Fruit fly (Drosophila melanogaster) whole organism, adult: ENCODE data around the gene CG34247.

ENCODE experiments used
- CG11617 ChIP-seq: fragments of 200-800 bp; sonication (Bioruptor generic); optimal IDR thresholded peaks from 2 replicates; lab custom pipeline; 2017; ENCODE audit warnings: mild to moderate bottlenecking, missing biosample characterization, missing genetic modification reagents, missing genetic modification characterization
- CG12768 ChIP-seq: fragments of 200-800 bp; sonication (Bioruptor generic); optimal IDR thresholded peaks from 2 replicates; lab custom pipeline; 2017; ENCODE audit warnings: missing biosample characterization, missing genetic modification characterization, mild to moderate bottlenecking, moderate library complexity, missing genetic modification reagents
- CG14711 ChIP-seq: fragments of 200-800 bp; sonication (Bioruptor generic); optimal IDR thresholded peaks from 2 replicates; lab custom pipeline; 2018; ENCODE audit warnings: missing biosample characterization, mild to moderate bottlenecking, missing genetic modification characterization, moderate library complexity
- CG1620 ChIP-seq: fragments of 200-800 bp; sonication (Bioruptor generic); optimal IDR thresholded peaks from 2 replicates; lab custom pipeline; 2016; ENCODE audit warnings: missing biosample characterization, missing genetic modification characterization
- CG33017 ChIP-seq: fragments of 200-800 bp; sonication (Bioruptor generic); optimal IDR thresholded peaks from 2 replicates; lab custom pipeline; 2018; ENCODE audit warnings: missing biosample characterization, mild to moderate bottlenecking, missing genetic modification characterization, moderate library complexity
- CG5204 ChIP-seq: fragments of 200-800 bp; sonication (Bioruptor generic); optimal IDR thresholded peaks from 2 replicates; lab custom pipeline; 2016; ENCODE audit warnings: missing biosample characterization, missing genetic modification characterization
- CG7045 ChIP-seq: fragments of 200-800 bp; sonication (Bioruptor generic); optimal IDR thresholded peaks from 2 replicates; lab custom pipeline; 2017; ENCODE audit warnings: missing biosample characterization, mild to moderate bottlenecking, missing genetic modification characterization
- CG7101 ChIP-seq: fragments of 200-800 bp; sonication (Bioruptor generic); optimal IDR thresholded peaks from 2 replicates; lab custom pipeline; 2018; ENCODE audit warnings: missing biosample characterization, mild to moderate bottlenecking, missing genetic modification characterization, moderate library complexity
- Clk ChIP-seq: fragments of 200-800 bp; sonication (Bioruptor generic); optimal IDR thresholded peaks from 2 replicates; lab custom pipeline; 2017; ENCODE audit warnings: missing biosample characterization, missing genetic modification characterization
- Crg-1 ChIP-seq: fragments of 200-800 bp; sonication (Bioruptor generic); optimal IDR thresholded peaks from 2 replicates; lab custom pipeline; 2016; ENCODE audit warnings: missing biosample characterization, missing genetic modification characterization
- Hr96 ChIP-seq: fragments of 200-800 bp; sonication (Bioruptor generic); optimal IDR thresholded peaks from 2 replicates; lab custom pipeline; 2016; ENCODE audit warnings: missing biosample characterization, missing genetic modification characterization
- Mnt ChIP-seq: fragments of 200-800 bp; sonication (Bioruptor generic); optimal IDR thresholded peaks from 2 replicates; lab custom pipeline; 2016; ENCODE audit warnings: missing biosample characterization, mild to moderate bottlenecking, missing genetic modification characterization
- bab1 ChIP-seq: fragments of 200-800 bp; sonication (Bioruptor generic); optimal IDR thresholded peaks from 3 replicates; lab custom pipeline; 2019; ENCODE audit warnings: missing biosample characterization, mild to moderate bottlenecking, missing genetic modification characterization, moderate library complexity
- cic ChIP-seq: fragments of 200-800 bp; sonication (Bioruptor generic); optimal IDR thresholded peaks from 2 replicates; lab custom pipeline; 2017; ENCODE audit warnings: missing biosample characterization, mild to moderate bottlenecking, missing genetic modification characterization, moderate library complexity
- cnc ChIP-seq, 2 experiments: fragments of >200 bp; optimal IDR thresholded peaks; 2 replicates each; lab custom pipeline; 2017
- kay ChIP-seq: fragments of 200-800 bp; sonication (Bioruptor generic); peaks from one replicate; lab custom pipeline; 2016; ENCODE audit warnings: missing biosample characterization, missing genetic modification characterization, borderline replicate concordance
- ovo ChIP-seq: fragments of 200-800 bp; sonication (Bioruptor generic); optimal IDR thresholded peaks from 2 replicates; lab custom pipeline; 2016; ENCODE audit warnings: missing biosample characterization, missing genetic modification characterization
- pad ChIP-seq: fragments of 200-800 bp; sonication (Bioruptor generic); optimal IDR thresholded peaks from 3 replicates; lab custom pipeline; 2017; ENCODE audit warnings: missing biosample characterization, missing genetic modification characterization, mild to moderate bottlenecking, moderate library complexity, missing genetic modification reagents
- tj ChIP-seq: fragments of 200-800 bp; sonication (Bioruptor generic); optimal IDR thresholded peaks from 3 replicates; lab custom pipeline; 2017; ENCODE audit warnings: missing biosample characterization, mild to moderate bottlenecking, missing genetic modification characterization, moderate library complexity
- toe ChIP-seq: fragments of 200-800 bp; sonication (Bioruptor generic); optimal IDR thresholded peaks from 2 replicates; lab custom pipeline; 2016; ENCODE audit warnings: missing biosample characterization, missing genetic modification characterization

Gene CG34247

DNA sequence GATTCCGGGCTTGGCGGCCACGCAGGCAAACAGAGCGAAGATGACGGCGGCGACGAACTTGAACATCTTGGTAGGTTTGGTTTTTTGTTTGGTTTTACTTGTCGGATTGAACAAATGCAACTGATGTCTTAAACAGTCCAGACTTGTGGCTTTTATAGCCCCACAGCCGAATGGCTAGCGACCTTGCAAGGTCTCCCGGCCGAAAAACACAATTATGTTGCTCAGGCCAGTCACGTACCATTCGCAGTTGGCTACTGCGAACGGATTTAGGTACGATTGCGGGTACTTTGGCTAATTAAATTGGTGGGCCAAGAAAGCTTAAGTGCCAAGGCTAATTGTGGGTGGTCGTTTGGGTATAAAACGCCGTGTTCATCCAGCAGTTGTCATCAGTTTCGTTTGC lies 3.6 kb upstream of the CG34247 start, which contains the start of the genes CG13051 and CG13069:
TSS of gene CG13051 (minus strand) at position 101 of the 400 bp plus-strand sequence.
TSS of gene CG13069 (plus strand) at position 386 of the 400 bp plus-strand sequence.
- TF ChIP-seq Crg-1 (GFP tag; lab: Kevin White, UChicago) (no peak), ovo (GFP tag; lab: Kevin White, UChicago) (no peak), Hr96 (GFP tag; lab: Kevin White, UChicago) (no peak), CG11617 (GFP tag; lab: Kevin White, UChicago) (no peak), CG7101 (tag; lab: Kevin White, UChicago) (no peak), cic (GFP tag; lab: Kevin White, UChicago) (no peak), bab1 (GFP tag; lab: Kevin White, UChicago) (no peak), cnc (optimal IDR thresholded peaks at IDR 0.05; lab: Kevin White, UChicago) (no peak), Mnt (GFP tag; lab: Kevin White, UChicago) (no peak), pad (no peak), kay (GFP tag; lab: Kevin White, UChicago) (no peak), CG14711 (tag; lab: Kevin White, UChicago) (no peak), CG33017 (tag; lab: Kevin White, UChicago) (no peak), tj (no peak), CG5204 (no peak), Clk (GFP tag; lab: Kevin White, UChicago) (no peak), CG1620 (GFP tag; lab: Kevin White, UChicago) (no peak), toe (GFP tag; lab: Kevin White, UChicago) (no peak), CG12768 (GFP tag; lab: Kevin White, UChicago) (no peak)

- TF ChIP-seq toe (GFP tag; lab: Kevin White, UChicago) (no peak), pad (no peak), CG14711 (tag; lab: Kevin White, UChicago) (no peak), CG12768 (GFP tag; lab: Kevin White, UChicago) (no peak), bab1 (GFP tag; lab: Kevin White, UChicago) (no peak), CG7101 (tag; lab: Kevin White, UChicago) (no peak), tj (no peak), Hr96 (GFP tag; lab: Kevin White, UChicago) (no peak), CG33017 (tag; lab: Kevin White, UChicago) (no peak), kay (GFP tag; lab: Kevin White, UChicago) (no peak), CG7045 (GFP tag; lab: Kevin White, UChicago) (no peak)
Observed at dm6 chr3L:16263043-16263442, 1.6 kb upstream of the CG34247 start, which contains the start of gene CG13070. CG13070 (plus strand) TSS chr3L:16263343.

DNA sequence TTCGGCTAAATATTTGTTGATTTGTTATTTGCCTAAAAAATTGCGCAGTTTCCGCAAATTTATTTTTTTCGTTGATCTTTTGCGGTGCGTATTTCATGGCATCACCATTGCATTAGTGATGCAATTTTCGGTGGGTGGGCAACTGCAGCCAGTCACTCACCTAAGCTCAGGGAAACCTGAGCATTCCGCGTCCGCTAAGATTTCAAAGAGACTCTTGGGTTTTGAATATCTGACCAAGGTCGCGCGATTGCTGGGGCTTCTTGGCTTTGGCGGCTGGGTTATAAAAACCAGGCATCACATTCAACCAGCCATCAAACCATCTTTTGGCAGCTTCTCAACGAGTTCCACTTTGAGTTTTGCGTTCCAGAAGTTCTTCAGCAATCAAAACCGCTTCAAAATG lies 1.0 kb upstream of the CG34247 start, which contains the start of gene CG13071:
TSS of gene CG13071 (plus strand) at position 301 of the 400 bp plus-strand sequence.
- no peak for TF ChIP-seq cnc (optimal IDR thresholded peaks at IDR 0.05; lab: Kevin White, UChicago)
- TF ChIP-seq CG7101 (tag; lab: Kevin White, UChicago), result no peak

dm6 chr3L:16259552-16259951 lies 1.9 kb downstream of the CG34247 start, which contains the start of gene CG13053:
CG13053 (minus strand) TSS chr3L:16259722.
- TF ChIP-seq CG12768 (GFP tag; lab: Kevin White, UChicago) (no peak), Mnt (GFP tag; lab: Kevin White, UChicago) (no peak), Clk (GFP tag; lab: Kevin White, UChicago) (no peak), bab1 (GFP tag; lab: Kevin White, UChicago) (no peak), CG1620 (GFP tag; lab: Kevin White, UChicago) (no peak)

DNA sequence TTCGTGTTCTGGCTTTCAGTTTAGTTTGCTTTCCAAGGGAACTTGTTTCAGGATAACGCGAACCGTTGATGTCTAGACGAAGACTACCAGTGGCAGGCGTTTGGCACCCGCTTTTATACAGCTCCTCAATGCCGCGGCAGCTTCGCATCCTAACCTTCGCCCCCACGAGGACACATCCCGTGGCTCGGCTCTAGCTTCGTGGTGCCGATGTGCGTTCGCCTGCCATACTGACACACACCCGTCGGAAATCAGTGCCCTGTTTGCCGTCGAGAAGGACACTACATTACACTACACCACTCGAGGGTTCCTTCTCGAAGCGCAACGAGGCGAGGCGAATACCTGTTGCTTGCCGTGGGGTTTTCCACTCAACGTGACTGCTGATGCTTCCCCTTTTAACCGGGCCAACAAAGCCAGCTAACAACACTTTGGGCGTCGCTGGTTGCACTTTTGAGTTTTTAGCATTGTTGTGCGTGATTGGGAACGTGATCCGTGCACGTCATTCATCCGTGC lies 4.2 kb downstream of the CG34247 start, which contains the start of gene CG13054:
TSS of gene CG13054 (minus strand) at position 74 of the 510 bp plus-strand sequence.
- no peak for TF ChIP-seq CG5204
- no peak for TF ChIP-seq bab1 (GFP tag; lab: Kevin White, UChicago)
- no peak for TF ChIP-seq Hr96 (GFP tag; lab: Kevin White, UChicago)
- TF ChIP-seq Mnt (GFP tag; lab: Kevin White, UChicago), result no peak
- TF ChIP-seq ovo (GFP tag; lab: Kevin White, UChicago), result no peak
- TF ChIP-seq CG33017 (tag; lab: Kevin White, UChicago), result no peak

- TF ChIP-seq Clk (GFP tag; lab: Kevin White, UChicago) (no peak), CG7045 (GFP tag; lab: Kevin White, UChicago) (no peak), ovo (GFP tag; lab: Kevin White, UChicago) (no peak), CG14711 (tag; lab: Kevin White, UChicago) (no peak)
Observed at dm6 chr3L:16252255-16252654, 9.2 kb downstream of the CG34247 start, which contains the start of gene CG13055. CG13055 (minus strand) TSS chr3L:16252355.

DNA sequence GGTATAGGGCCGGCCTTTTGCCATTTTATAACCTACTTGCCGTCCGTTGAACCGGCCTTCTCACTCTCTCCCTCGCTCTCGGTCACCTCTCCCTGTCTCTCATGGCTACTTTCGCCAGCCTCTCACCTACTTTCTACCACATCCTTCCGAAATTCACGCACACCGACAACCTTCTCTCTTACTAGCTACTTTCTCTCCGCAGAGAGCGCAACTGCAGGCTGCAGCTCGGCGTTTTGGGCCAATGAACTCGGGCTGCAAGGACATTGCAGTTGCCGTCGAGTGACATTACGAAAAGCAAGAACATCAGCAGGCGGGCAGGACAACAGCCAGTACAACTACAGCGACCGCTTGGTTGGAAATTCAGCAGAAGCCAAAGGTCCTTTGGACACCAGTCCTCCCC lies 20.1 kb downstream of the CG34247 start:
- TF ChIP-seq CG12768 (GFP tag; lab: Kevin White, UChicago), result no peak
- no peak for TF ChIP-seq cic (GFP tag; lab: Kevin White, UChicago)
- TF ChIP-seq CG33017 (tag; lab: Kevin White, UChicago), result no peak
- no peak for TF ChIP-seq Hr96 (GFP tag; lab: Kevin White, UChicago)
- no peak for TF ChIP-seq CG14711 (tag; lab: Kevin White, UChicago)
- no peak for TF ChIP-seq CG7045 (GFP tag; lab: Kevin White, UChicago)
- no peak for TF ChIP-seq pad
- TF ChIP-seq bab1 (GFP tag; lab: Kevin White, UChicago), result no peak
- TF ChIP-seq ovo (GFP tag; lab: Kevin White, UChicago), result no peak
- TF ChIP-seq CG7101 (tag; lab: Kevin White, UChicago), result no peak
- no peak for TF ChIP-seq cnc (optimal IDR thresholded peaks at IDR 0.05; lab: Kevin White, UChicago)
- no peak for TF ChIP-seq tj
- no peak for TF ChIP-seq Crg-1 (GFP tag; lab: Kevin White, UChicago)
- TF ChIP-seq CG11617 (GFP tag; lab: Kevin White, UChicago), result no peak
- TF ChIP-seq Mnt (GFP tag; lab: Kevin White, UChicago), result no peak
- TF ChIP-seq CG5204, result no peak
- no peak for TF ChIP-seq toe (GFP tag; lab: Kevin White, UChicago)
- no peak for TF ChIP-seq Clk (GFP tag; lab: Kevin White, UChicago)
- no peak for TF ChIP-seq CG1620 (GFP tag; lab: Kevin White, UChicago)
